Worm (Caenorhabditis elegans) whole organism, mixed stage, embryonic: ENCODE results near the gene F55C9.11.

Experiments used
- blmp-1 ChIP-seq: fragments of 150-350 bp; optimal IDR thresholded peaks from 2 replicates; lab custom pipeline; 2014; ENCODE audit warnings: missing biosample characterization, missing genetic modification characterization
- lsy-2 ChIP-seq: fragments of 150-350 bp; optimal IDR thresholded peaks from 2 replicates; lab custom pipeline; 2014; ENCODE audit warnings: missing biosample characterization, missing genetic modification characterization
- mab-5 ChIP-seq: fragments of 150-350 bp; optimal IDR thresholded peaks from 2 replicates; lab custom pipeline; 2014; ENCODE audit warnings: missing biosample characterization, missing genetic modification characterization
- mls-2 ChIP-seq: sonication (generic microtip); optimal IDR thresholded peaks from 2 replicates; lab custom pipeline; 2016; ENCODE audit warnings: mild to moderate bottlenecking, missing genetic modification characterization, moderate library complexity, missing compliant biosample characterization
- nhr-12 ChIP-seq: fragments of 150-350 bp; optimal IDR thresholded peaks from 2 replicates; lab custom pipeline; 2014; ENCODE audit warnings: missing biosample characterization, missing genetic modification characterization
- nhr-76 ChIP-seq: sonication (generic microtip); optimal IDR thresholded peaks from 2 replicates; lab custom pipeline; 2017; ENCODE audit warnings: missing biosample characterization, missing genetic modification characterization
- pha-4 ChIP-seq: fragments of 150-350 bp; optimal IDR thresholded peaks from 2 replicates; lab custom pipeline; 2018; ENCODE audit warnings: missing biosample characterization, missing genetic modification reagents, missing genetic modification characterization
- unc-39 ChIP-seq: fragments of 150-350 bp; optimal IDR thresholded peaks from 2 replicates; lab custom pipeline; 2014; ENCODE audit warnings: missing biosample characterization, missing genetic modification characterization
- unc-62 ChIP-seq: fragments of 150-350 bp; optimal IDR thresholded peaks from 2 replicates; lab custom pipeline; 2014; ENCODE audit warnings: missing biosample characterization, missing genetic modification reagents, missing genetic modification characterization

- TF ChIP-seq lsy-2 (tag; lab: Kevin White, UChicago): no peak
- TF ChIP-seq unc-62 (GFP tag; lab: Kevin White, UChicago): no peak
- no peak for TF ChIP-seq blmp-1 (tag; lab: Kevin White, UChicago)
- TF ChIP-seq nhr-76 (tag; lab: Kevin White, UChicago): no peak
- no peak for TF ChIP-seq mls-2 (tag; lab: Kevin White, UChicago)
- no peak for TF ChIP-seq unc-39 (tag; lab: Kevin White, UChicago)
- no peak for TF ChIP-seq nhr-12 (tag; lab: Kevin White, UChicago)
- TF ChIP-seq pha-4: no peak
- no peak for TF ChIP-seq mab-5 (tag; lab: Kevin White, UChicago)
Observed at ce11 chrV:19325436-19325835, 15.9 kb upstream of the F55C9.11 start.
